Fruit fly (Drosophila melanogaster) whole organism, embryonic: ENCODE measurements around the gene CG13928.
A peak's percentile ranks its signal among the peaks of the same experiment; 100 is the strongest.

ENCODE experiments used
- Atf3 ChIP-seq: fragments of 200-800 bp; sonication (Bioruptor generic); optimal IDR thresholded peaks from 3 replicates; lab custom pipeline; 2016; ENCODE audit warnings: missing biosample characterization, missing genetic modification characterization
- Awh ChIP-seq: fragments of 200-800 bp; sonication (Bioruptor generic); IDR thresholded peaks from 2 replicates; pipeline ENCODE4, ENCODE4 v1.3.6; 2022; ENCODE audit warnings: missing biosample characterization, missing genetic modification characterization
- CG10147 ChIP-seq: fragments of 200-800 bp; sonication (Bioruptor generic); optimal IDR thresholded peaks from 2 replicates; lab custom pipeline; 2019; ENCODE audit warnings: missing biosample characterization, mild to moderate bottlenecking, missing genetic modification characterization, moderate library complexity
- CG10267 ChIP-seq: fragments of 200-800 bp; sonication (Bioruptor generic); optimal IDR thresholded peaks from 2 replicates; lab custom pipeline; 2018; ENCODE audit warnings: missing biosample characterization, mild to moderate bottlenecking, missing genetic modification characterization, moderate library complexity
- CG10431 ChIP-seq: fragments of 200-800 bp; sonication (Bioruptor generic); optimal IDR thresholded peaks from 3 replicates; lab custom pipeline; 2018; ENCODE audit warnings: missing biosample characterization, mild to moderate bottlenecking, missing genetic modification characterization
- CG11093 ChIP-seq: fragments of 200-800 bp; sonication (Bioruptor generic); IDR thresholded peaks from 3 replicates; pipeline ENCODE4 v1.3.6; 2022; ENCODE audit warnings: missing biosample characterization, missing genetic modification characterization
- CG11247 ChIP-seq: fragments of 200-800 bp; sonication (Bioruptor generic); IDR thresholded peaks from 2 replicates; pipeline ENCODE4 v1.3.6; 2022; ENCODE audit warnings: missing biosample characterization, missing genetic modification characterization
- CG11456 ChIP-seq: fragments of 200-800 bp; sonication (Bioruptor generic); IDR thresholded peaks from 3 replicates; pipeline ENCODE4 v1.3.6; 2022; ENCODE audit warnings: missing biosample characterization, missing genetic modification characterization
- CG13424 ChIP-seq: fragments of 200-800 bp; sonication (Bioruptor generic); optimal IDR thresholded peaks from 2 replicates; lab custom pipeline; 2019; ENCODE audit warnings: missing biosample characterization, mild to moderate bottlenecking, missing genetic modification characterization, moderate library complexity
- CG15073 ChIP-seq: fragments of 200-800 bp; sonication (Bioruptor generic); optimal IDR thresholded peaks from 2 replicates; lab custom pipeline; 2016; ENCODE audit warnings: missing biosample characterization, missing genetic modification characterization
- CG1603 ChIP-seq: fragments of 200-800 bp; sonication (Bioruptor generic); optimal IDR thresholded peaks from 2 replicates; lab custom pipeline; 2019; ENCODE audit warnings: missing biosample characterization, mild to moderate bottlenecking, missing genetic modification characterization, moderate library complexity
- CG31441 ChIP-seq: fragments of 200-800 bp; sonication (Bioruptor generic); IDR thresholded peaks from 2 replicates; pipeline ENCODE4 v1.3.6; 2022; ENCODE audit warnings: missing biosample characterization, missing genetic modification characterization
- CG33213 ChIP-seq: fragments of 200-800 bp; sonication (Bioruptor generic); optimal IDR thresholded peaks from 3 replicates; lab custom pipeline; 2016; ENCODE audit warnings: missing biosample characterization, missing genetic modification characterization
- CG3407 ChIP-seq: fragments of 200-800 bp; sonication (Bioruptor generic); optimal IDR thresholded peaks from 2 replicates; lab custom pipeline; 2018; ENCODE audit warnings: missing biosample characterization, mild to moderate bottlenecking, missing genetic modification characterization
- CG3995 ChIP-seq: fragments of 200-800 bp; sonication (Bioruptor generic); optimal IDR thresholded peaks from 3 replicates; lab custom pipeline; 2016; ENCODE audit warnings: missing biosample characterization, missing genetic modification characterization
- CG43689 ChIP-seq: fragments of 200-800 bp; sonication (Bioruptor generic); IDR thresholded peaks from 2 replicates; pipeline ENCODE4 v1.3.6; 2022; ENCODE audit warnings: missing biosample characterization, missing genetic modification characterization
- CG5180 ChIP-seq: fragments of 200-800 bp; sonication (Bioruptor generic); optimal IDR thresholded peaks from 3 replicates; lab custom pipeline; 2017; ENCODE audit warnings: missing biosample characterization, missing genetic modification characterization, mild to moderate bottlenecking, moderate library complexity, missing genetic modification reagents
- CG6254 ChIP-seq: fragments of 200-800 bp; sonication (Bioruptor generic); optimal IDR thresholded peaks from 3 replicates; lab custom pipeline; 2017; ENCODE audit warnings: mild to moderate bottlenecking, missing biosample characterization, missing genetic modification reagents, missing genetic modification characterization
- CG6683 ChIP-seq: fragments of 200-800 bp; sonication (Bioruptor generic); optimal IDR thresholded peaks from 2 replicates; lab custom pipeline; 2017; ENCODE audit warnings: missing biosample characterization, mild to moderate bottlenecking, missing genetic modification characterization, missing genetic modification reagents
- CG7357 ChIP-seq: fragments of 200-800 bp; sonication (Bioruptor generic); IDR thresholded peaks from 3 replicates; pipeline ENCODE4 v1.3.6; 2022; ENCODE audit warnings: missing biosample characterization, missing genetic modification characterization
- CG7556 ChIP-seq: fragments of 200-800 bp; sonication (Bioruptor generic); optimal IDR thresholded peaks from 2 replicates; lab custom pipeline; 2017; ENCODE audit warnings: missing biosample characterization, mild to moderate bottlenecking, missing genetic modification characterization
- CG7928 ChIP-seq: fragments of 200-800 bp; sonication (Bioruptor generic); optimal IDR thresholded peaks from 2 replicates; lab custom pipeline; 2017; ENCODE audit warnings: missing biosample characterization, mild to moderate bottlenecking, missing genetic modification characterization
- CG7987 ChIP-seq: fragments of 200-800 bp; sonication (Bioruptor generic); optimal IDR thresholded peaks from 2 replicates; lab custom pipeline; 2018; ENCODE audit warnings: missing biosample characterization, mild to moderate bottlenecking, missing genetic modification characterization, moderate library complexity
- CG8359 ChIP-seq: fragments of 200-800 bp; sonication (Bioruptor generic); optimal IDR thresholded peaks from 2 replicates; lab custom pipeline; 2017; ENCODE audit warnings: missing biosample characterization, mild to moderate bottlenecking, missing genetic modification characterization, borderline replicate concordance
- CG8765 ChIP-seq: fragments of 200-800 bp; sonication (Bioruptor generic); IDR thresholded peaks from 2 replicates; pipeline ENCODE4 v1.3.6; 2022; ENCODE audit warnings: missing biosample characterization, missing genetic modification characterization
- Neu2 ChIP-seq: fragments of 200-800 bp; sonication (Bioruptor generic); optimal IDR thresholded peaks from 3 replicates; lab custom pipeline; 2016; ENCODE audit warnings: missing biosample characterization, missing genetic modification characterization, borderline replicate concordance
- NfI ChIP-seq: fragments of 200-800 bp; sonication (Bioruptor generic); optimal IDR thresholded peaks from 3 replicates; lab custom pipeline; 2018; ENCODE audit warnings: missing biosample characterization, mild to moderate bottlenecking, missing genetic modification characterization, moderate library complexity
- Rfx ChIP-seq: fragments of 200-800 bp; sonication (Bioruptor generic); IDR thresholded peaks from 2 replicates; pipeline ENCODE4 v1.3.6; 2022; ENCODE audit warnings: missing biosample characterization, missing genetic modification characterization
- TFAM ChIP-seq: fragments of 200-800 bp; sonication (Bioruptor generic); optimal IDR thresholded peaks from 2 replicates; lab custom pipeline; 2017; ENCODE audit warnings: missing biosample characterization, missing genetic modification characterization, inconsistent platforms
- Tbp ChIP-seq: fragments of >200 bp; optimal IDR thresholded peaks from 2 replicates; lab custom pipeline; 2018; ENCODE audit warnings: missing biosample characterization, missing genetic modification characterization
- Vsx1 ChIP-seq: fragments of 200-800 bp; sonication (Bioruptor generic); optimal IDR thresholded peaks from 2 replicates; lab custom pipeline; 2017; ENCODE audit warnings: missing biosample characterization, mild to moderate bottlenecking, missing genetic modification characterization, missing genetic modification reagents
- ase ChIP-seq: fragments of 200-800 bp; sonication (Bioruptor generic); IDR thresholded peaks from 3 replicates; pipeline ENCODE4 v1.3.6; 2022; ENCODE audit warnings: missing biosample characterization, missing genetic modification characterization
- chif ChIP-seq, 2 experiments: fragments of 200-800 bp; sonication (Bioruptor generic); optimal IDR thresholded peaks; 3 replicates each; lab custom pipeline; 2016; ENCODE audit warnings: missing biosample characterization in 2 of 2, missing genetic modification characterization in 2 of 2
- chn ChIP-seq: fragments of 200-800 bp; sonication (Bioruptor generic); optimal IDR thresholded peaks from 2 replicates; lab custom pipeline; 2016; ENCODE audit warnings: missing biosample characterization, missing genetic modification characterization
- corto ChIP-seq: fragments of 200-800 bp; sonication (Bioruptor generic); optimal IDR thresholded peaks from 2 replicates; lab custom pipeline; 2016; ENCODE audit warnings: missing biosample characterization, mild to moderate bottlenecking, missing genetic modification characterization, moderate library complexity
- dpn ChIP-seq, 2 experiments: fragments of 200-800 bp; sonication (Bioruptor generic); optimal IDR thresholded peaks; 3 replicates each; lab custom pipeline; 2016; ENCODE audit warnings: missing biosample characterization in 2 of 2, missing genetic modification characterization in 2 of 2
- gfzf ChIP-seq: fragments of 200-800 bp; sonication (Bioruptor generic); optimal IDR thresholded peaks from 2 replicates; lab custom pipeline; 2016; ENCODE audit warnings: missing biosample characterization, mild to moderate bottlenecking, missing genetic modification characterization, moderate library complexity
- gt ChIP-seq: fragments of 200-800 bp; sonication (Bioruptor generic); IDR thresholded peaks from 2 replicates; pipeline ENCODE4 v1.3.6; 2022; ENCODE audit warnings: missing biosample characterization, missing genetic modification characterization
- ham ChIP-seq: fragments of 200-800 bp; sonication (Bioruptor generic); IDR thresholded peaks from 2 replicates; pipeline ENCODE4 v1.3.6; 2022; ENCODE audit warnings: missing biosample characterization, missing genetic modification characterization
- ind ChIP-seq: fragments of 200-800 bp; sonication (Bioruptor generic); optimal IDR thresholded peaks from 3 replicates; lab custom pipeline; 2016; ENCODE audit warnings: missing biosample characterization, missing genetic modification characterization
- jigr1 ChIP-seq: fragments of 200-800 bp; sonication (Bioruptor generic); IDR thresholded peaks from 3 replicates; pipeline ENCODE4 v1.3.6; 2022; ENCODE audit warnings: missing biosample characterization, missing genetic modification characterization
- jing ChIP-seq: fragments of 200-800 bp; sonication (Bioruptor generic); optimal IDR thresholded peaks from 2 replicates; lab custom pipeline; 2018; ENCODE audit warnings: missing biosample characterization, mild to moderate bottlenecking, missing genetic modification characterization
- jumu ChIP-seq: fragments of 200-800 bp; sonication (Bioruptor generic); optimal IDR thresholded peaks from 3 replicates; lab custom pipeline; 2016; ENCODE audit warnings: missing biosample characterization, missing genetic modification characterization
- klu ChIP-seq: fragments of 200-800 bp; sonication (Bioruptor generic); IDR thresholded peaks from 2 replicates; pipeline ENCODE4 v1.3.6; 2022; ENCODE audit warnings: missing biosample characterization, missing genetic modification characterization
- lbe ChIP-seq: fragments of 200-800 bp; sonication (Bioruptor generic); optimal IDR thresholded peaks from 2 replicates; lab custom pipeline; 2016; ENCODE audit warnings: missing biosample characterization, mild to moderate bottlenecking, missing genetic modification characterization
- lov ChIP-seq, 2 experiments: fragments of 200-800 bp in 1 of 2; fragments of >200 bp in 1 of 2; sonication (Bioruptor generic) in 1 of 2; IDR thresholded peaks in 1 of 2; optimal IDR thresholded peaks in 1 of 2; 2 replicates in 1 of 2; 3 replicates in 1 of 2; pipeline versions ENCODE4 v1.3.6 to Lab custom; 2017 to 2022; ENCODE audit warnings: missing biosample characterization in 1 of 2, missing genetic modification characterization in 1 of 2
- odd ChIP-seq: fragments of 200-800 bp; sonication (Bioruptor generic); optimal IDR thresholded peaks from 2 replicates; lab custom pipeline; 2017; ENCODE audit warnings: missing biosample characterization, mild to moderate bottlenecking, missing genetic modification characterization
- pros ChIP-seq: fragments of 200-800 bp; sonication (Bioruptor generic); optimal IDR thresholded peaks from 3 replicates; lab custom pipeline; 2019; ENCODE audit warnings: missing biosample characterization, mild to moderate bottlenecking, missing genetic modification characterization, moderate library complexity
- repo ChIP-seq: fragments of 200-800 bp; sonication (Bioruptor generic); optimal IDR thresholded peaks from 2 replicates; lab custom pipeline; 2016; ENCODE audit warnings: missing biosample characterization, missing genetic modification characterization
- sens ChIP-seq: fragments of 200-800 bp; sonication (Bioruptor generic); peaks from one replicate; lab custom pipeline; 2016; ENCODE audit warnings: missing biosample characterization, missing genetic modification characterization
- wor ChIP-seq: fragments of 200-800 bp; sonication (Bioruptor generic); IDR thresholded peaks from 2 replicates; pipeline ENCODE4 v1.3.6; 2022; ENCODE audit warnings: missing biosample characterization, missing genetic modification characterization

The CG13928 gene

dm6 chr3L:1609611-1610010 is 18.6 kb downstream of the CG13928 start (continued):
- peak; percentile 48 for TF ChIP-seq ind
- no peak for TF ChIP-seq CG43689
- TF ChIP-seq CG15073 (GFP tag; lab: Kevin White, UChicago) = no peak
- no peak for TF ChIP-seq sens (GFP tag; lab: Kevin White, UChicago)
- no peak for TF ChIP-seq gt (GFP tag; lab: Robert Waterston, UW)
- TF ChIP-seq TFAM = no peak
- TF ChIP-seq ham (GFP tag; lab: Robert Waterston, UW) = no peak
- TF ChIP-seq jing (GFP tag; lab: Kevin White, UChicago) = no peak
- TF ChIP-seq Neu2 (GFP tag; lab: Kevin White, UChicago) = no peak
- peak; percentile 45 to 58 for TF ChIP-seq dpn (GFP tag; optimal IDR thresholded peaks at IDR 0.05; lab: Kevin White, UChicago)
- no peak for TF ChIP-seq CG5180 (GFP tag; lab: Kevin White, UChicago)
- no peak for TF ChIP-seq lbe (GFP tag; lab: Kevin White, UChicago)
- TF ChIP-seq CG6683 (GFP tag; lab: Kevin White, UChicago) = no peak
- TF ChIP-seq CG31441 (GFP tag; lab: Robert Waterston, UW) = peak; percentile 31; the same call in 1 of the 2 replicates
- no peak for TF ChIP-seq CG33213
- TF ChIP-seq CG8359 (GFP tag; lab: Kevin White, UChicago) = no peak
- TF ChIP-seq chn (GFP tag; lab: Kevin White, UChicago) = no peak
- no peak for TF ChIP-seq repo (GFP tag; lab: Kevin White, UChicago)
- TF ChIP-seq NfI = peak; percentile 21
- TF ChIP-seq corto (GFP tag; lab: Kevin White, UChicago) = no peak
- TF ChIP-seq Vsx1 (GFP tag; lab: Kevin White, UChicago) = no peak
- no peak for TF ChIP-seq odd
- no peak for TF ChIP-seq CG3995 (GFP tag; lab: Kevin White, UChicago)
- TF ChIP-seq lov (optimal IDR thresholded peaks at IDR 0.05; lab: Kevin White, UChicago) = no peak
- TF ChIP-seq lov (GFP tag; IDR thresholded peaks at IDR 0.05; lab: Robert Waterston, UW) = no peak
- TF ChIP-seq gfzf (GFP tag; lab: Kevin White, UChicago) = no peak
- peak; percentile 80 for TF ChIP-seq Rfx (GFP tag; lab: Robert Waterston, UW)
- TF ChIP-seq jigr1 = no peak
- TF ChIP-seq CG7556 (GFP tag; lab: Kevin White, UChicago) = peak; percentile 24
- no peak for TF ChIP-seq ase (GFP tag; lab: Robert Waterston, UW)
- 0 out of 3 replicates have a peak, but pooled peaks have one; percentile 30 for TF ChIP-seq CG7357 (GFP tag; lab: Robert Waterston, UW)
- TF ChIP-seq CG1603 = no peak
- TF ChIP-seq CG10431 (GFP tag; lab: Kevin White, UChicago) = no peak
- no peak for TF ChIP-seq Awh (GFP tag; lab: Robert Waterston, UW)
- TF ChIP-seq Tbp = no peak
- TF ChIP-seq CG10267 (tag; lab: Kevin White, UChicago) = no peak
- TF ChIP-seq pros (GFP tag; lab: Kevin White, UChicago) = no peak
- TF ChIP-seq klu (GFP tag; lab: Robert Waterston, UW) = peak; percentile 54
- no peak for TF ChIP-seq jumu (GFP tag; lab: Kevin White, UChicago)
- peak in 1 of 2 experiments; percentile 13 for TF ChIP-seq chif (GFP tag; optimal IDR thresholded peaks at IDR 0.05; lab: Kevin White, UChicago)
- peak; percentile 26; the same call in 1 of the 2 replicates for TF ChIP-seq wor
- TF ChIP-seq Atf3 (GFP tag; lab: Kevin White, UChicago) = no peak
- no peak for TF ChIP-seq CG11093 (GFP tag; lab: Robert Waterston, UW)
- no peak for TF ChIP-seq CG7928 (GFP tag; lab: Kevin White, UChicago)
- peak; percentile 38; the same call in 1 of the 3 replicates for TF ChIP-seq CG11456 (GFP tag; lab: Robert Waterston, UW)
- TF ChIP-seq CG8765 (GFP tag; lab: Robert Waterston, UW) = no peak
- TF ChIP-seq CG11247 (GFP tag; lab: Robert Waterston, UW) = no peak
- peak; percentile 66 for TF ChIP-seq CG10147
- no peak for TF ChIP-seq CG6254 (GFP tag; lab: Kevin White, UChicago)
- peak; percentile 5 for TF ChIP-seq CG13424 (tag; lab: Kevin White, UChicago)
- no peak for TF ChIP-seq CG7987 (GFP tag; lab: Kevin White, UChicago)
- TF ChIP-seq CG3407 (GFP tag; lab: Kevin White, UChicago) = no peak
